Worm (Caenorhabditis elegans) whole organism, late embryonic: ENCODE results near the gene pmp-4.

Experiments used
- C38D4.7 ChIP-seq: fragments of 200-800 bp; sonication (Bioruptor generic); optimal IDR thresholded peaks from 2 replicates; lab custom pipeline; 2018; ENCODE audit warnings: mild to moderate bottlenecking, missing genetic modification characterization, moderate library complexity, missing compliant biosample characterization
- K09A11.1 ChIP-seq: sonication (generic microtip); optimal IDR thresholded peaks from 2 replicates; lab custom pipeline; 2017; ENCODE audit warnings: antibody characterized with exemption, mild to moderate bottlenecking, missing genetic modification characterization, missing compliant biosample characterization; ENCODE audit not compliant: insufficient read depth
- Y22D7AL.16 ChIP-seq: sonication (generic microtip); optimal IDR thresholded peaks from 2 replicates; lab custom pipeline; 2016; ENCODE audit warnings: missing genetic modification characterization, missing compliant biosample characterization
- ahr-1 ChIP-seq: sonication (generic microtip); optimal IDR thresholded peaks from 2 replicates; lab custom pipeline; 2016; ENCODE audit warnings: missing genetic modification characterization, missing compliant biosample characterization
- ama-1 ChIP-seq: fragments of 150-350 bp; optimal IDR thresholded peaks from 2 replicates; lab custom pipeline; 2014
- ceh-14 ChIP-seq: sonication (generic microtip); optimal IDR thresholded peaks from 2 replicates; lab custom pipeline; 2016; ENCODE audit warnings: missing genotype, missing genetic modification characterization, missing compliant biosample characterization
- ceh-18 ChIP-seq: sonication (generic microtip); optimal IDR thresholded peaks from 2 replicates; lab custom pipeline; 2016; ENCODE audit warnings: missing genetic modification characterization, missing compliant biosample characterization
- ceh-19 ChIP-seq: fragments of 200-800 bp; sonication (Bioruptor generic); optimal IDR thresholded peaks from 2 replicates; lab custom pipeline; 2018; ENCODE audit warnings: mild to moderate bottlenecking, missing genetic modification characterization, missing compliant biosample characterization
- ceh-2 ChIP-seq: sonication (generic microtip); optimal IDR thresholded peaks from 2 replicates; lab custom pipeline; 2016; ENCODE audit warnings: missing genotype, missing genetic modification characterization, missing compliant biosample characterization
- ceh-24 ChIP-seq: sonication (generic microtip); optimal IDR thresholded peaks from 2 replicates; lab custom pipeline; 2016; ENCODE audit warnings: mild to moderate bottlenecking, missing genetic modification characterization, missing compliant biosample characterization
- ceh-31 ChIP-seq: sonication (generic microtip); optimal IDR thresholded peaks from 2 replicates; lab custom pipeline; 2016; ENCODE audit warnings: missing genetic modification characterization, missing compliant biosample characterization
- ceh-45 ChIP-seq: fragments of 200-800 bp; sonication (Bioruptor generic); IDR thresholded peaks from 2 replicates; pipeline ENCODE4 v1.3.6; 2022; ENCODE audit warnings: missing genetic modification reagents, missing genetic modification characterization, missing compliant biosample characterization
- ceh-48 ChIP-seq: sonication (generic microtip); optimal IDR thresholded peaks from 2 replicates; lab custom pipeline; 2016; ENCODE audit warnings: missing genetic modification characterization, inconsistent platforms, missing compliant biosample characterization
- ceh-9 ChIP-seq: sonication (generic microtip); optimal IDR thresholded peaks from 2 replicates; lab custom pipeline; 2016; ENCODE audit warnings: mild to moderate bottlenecking, missing genetic modification characterization, inconsistent platforms, missing compliant biosample characterization
- che-1 ChIP-seq: sonication (generic microtip); optimal IDR thresholded peaks from 2 replicates; lab custom pipeline; 2016; ENCODE audit warnings: mild to moderate bottlenecking, missing genetic modification characterization, missing compliant biosample characterization
- dmd-4 ChIP-seq: sonication (generic microtip); optimal IDR thresholded peaks from 2 replicates; lab custom pipeline; 2016; ENCODE audit warnings: borderline replicate concordance, missing genetic modification characterization, missing compliant biosample characterization
- elt-2 ChIP-seq: sonication (generic microtip); optimal IDR thresholded peaks from 2 replicates; lab custom pipeline; 2016; ENCODE audit warnings: missing genetic modification reagents, missing genetic modification characterization, missing compliant biosample characterization
- elt-4 ChIP-seq: sonication (generic microtip); optimal IDR thresholded peaks from 2 replicates; lab custom pipeline; 2016; ENCODE audit warnings: missing genetic modification characterization, missing compliant biosample characterization
- ets-4 ChIP-seq: sonication (generic microtip); optimal IDR thresholded peaks from 2 replicates; lab custom pipeline; 2016; ENCODE audit warnings: missing genetic modification characterization, missing compliant biosample characterization
- eyg-1 ChIP-seq: sonication (generic microtip); optimal IDR thresholded peaks from 2 replicates; lab custom pipeline; 2016; ENCODE audit warnings: missing genotype, missing genetic modification characterization, missing compliant biosample characterization
- hlh-15 ChIP-seq: sonication (generic microtip); optimal IDR thresholded peaks from 2 replicates; lab custom pipeline; 2016; ENCODE audit warnings: missing genetic modification characterization, missing compliant biosample characterization
- hlh-6 ChIP-seq: sonication (generic microtip); optimal IDR thresholded peaks from 2 replicates; lab custom pipeline; 2016; ENCODE audit warnings: missing genotype, missing genetic modification characterization, missing compliant biosample characterization
- hlh-8 ChIP-seq: sonication (generic microtip); optimal IDR thresholded peaks from 2 replicates; lab custom pipeline; 2016; ENCODE audit warnings: missing genotype, missing genetic modification characterization, missing compliant biosample characterization
- lin-11 ChIP-seq: fragments of 200-800 bp; sonication (Bioruptor generic); optimal IDR thresholded peaks from 2 replicates; lab custom pipeline; 2018; ENCODE audit warnings: mild to moderate bottlenecking, missing genetic modification characterization, missing compliant biosample characterization
- nhr-11 ChIP-seq: fragments of 150-350 bp; optimal IDR thresholded peaks from 2 replicates; lab custom pipeline; 2014; ENCODE audit warnings: missing biosample characterization, missing genetic modification characterization
- nhr-232 ChIP-seq: sonication (generic microtip); optimal IDR thresholded peaks from 2 replicates; lab custom pipeline; 2016; ENCODE audit warnings: missing genetic modification characterization, missing compliant biosample characterization
- npax-4 ChIP-seq: sonication (generic microtip); optimal IDR thresholded peaks from 2 replicates; lab custom pipeline; 2016; ENCODE audit warnings: missing genetic modification characterization, missing compliant biosample characterization
- pat-9 ChIP-seq: fragments of 200-800 bp; sonication (Bioruptor generic); optimal IDR thresholded peaks from 2 replicates; lab custom pipeline; 2018; ENCODE audit warnings: mild to moderate bottlenecking, missing genetic modification characterization, moderate library complexity, missing compliant biosample characterization
- pax-1 ChIP-seq: fragments of 150-350 bp; optimal IDR thresholded peaks from 2 replicates; lab custom pipeline; 2014; ENCODE audit warnings: missing biosample characterization, missing genetic modification characterization
- pqm-1 ChIP-seq: sonication (generic microtip); optimal IDR thresholded peaks from 2 replicates; lab custom pipeline; 2016; ENCODE audit warnings: missing genetic modification characterization, missing compliant biosample characterization
- ref-2 ChIP-seq: sonication (generic microtip); optimal IDR thresholded peaks from 2 replicates; lab custom pipeline; 2016; ENCODE audit warnings: missing genetic modification characterization, missing compliant biosample characterization
- sox-2 ChIP-seq: fragments of 200-800 bp; sonication (Bioruptor generic); IDR thresholded peaks from 2 replicates; pipeline ENCODE4 v1.3.6; 2022; ENCODE audit warnings: missing genetic modification reagents, missing genetic modification characterization, missing compliant biosample characterization
- sox-4 ChIP-seq: sonication (generic microtip); optimal IDR thresholded peaks from 2 replicates; lab custom pipeline; 2017; ENCODE audit warnings: mild to moderate bottlenecking, missing genetic modification characterization, inconsistent platforms, missing compliant biosample characterization
- syd-9 ChIP-seq: sonication (generic microtip); optimal IDR thresholded peaks from 2 replicates; lab custom pipeline; 2016; ENCODE audit warnings: mild to moderate bottlenecking, missing genetic modification characterization, moderate library complexity, missing compliant biosample characterization
- tbx-2 ChIP-seq: sonication (generic microtip); optimal IDR thresholded peaks from 2 replicates; lab custom pipeline; 2016; ENCODE audit warnings: missing genetic modification characterization, missing compliant biosample characterization
- tbx-7 ChIP-seq: sonication (generic microtip); optimal IDR thresholded peaks from 2 replicates; lab custom pipeline; 2016; ENCODE audit warnings: missing genotype, missing genetic modification characterization, missing compliant biosample characterization
- unc-3 ChIP-seq, 2 experiments: fragments of 200-800 bp in 1 of 2; sonication (Bioruptor generic) in 1 of 2; sonication (generic microtip) in 1 of 2; conservative IDR thresholded peaks in 1 of 2; optimal IDR thresholded peaks in 1 of 2; 2 replicates each; pipeline versions ENCODE4 v1.3.6 to Lab custom; 2016 to 2022; ENCODE audit warnings: missing compliant biosample characterization in 2 of 2, missing genetic modification characterization in 2 of 2, missing genetic modification reagents in 1 of 2
- unc-55 ChIP-seq: sonication (generic microtip); optimal IDR thresholded peaks from 2 replicates; lab custom pipeline; 2017; ENCODE audit warnings: missing biosample characterization, missing genetic modification reagents, missing genetic modification characterization
- unc-86 ChIP-seq: sonication (generic microtip); optimal IDR thresholded peaks from 2 replicates; lab custom pipeline; 2016; ENCODE audit warnings: missing genetic modification characterization, missing compliant biosample characterization
- zip-5 ChIP-seq: sonication (generic microtip); optimal IDR thresholded peaks from 2 replicates; lab custom pipeline; 2016; ENCODE audit warnings: missing genetic modification characterization, missing compliant biosample characterization
- ztf-16 ChIP-seq: sonication (generic microtip); optimal IDR thresholded peaks from 2 replicates; lab custom pipeline; 2017; ENCODE audit warnings: missing genetic modification characterization, missing compliant biosample characterization

The pmp-4 gene

ce11 chrIV:17405530-17405929, at the start of gene pmp-4:
Gene pmp-4, minus strand, starts transcription at chrIV:17405630.
- TF ChIP-seq npax-4 (tag; lab: Kevin White, UChicago) (no peak), hlh-15 (no peak), ref-2 (no peak), ceh-18 (tag; lab: Kevin White, UChicago) (no peak), ceh-24 (tag; lab: Kevin White, UChicago) (no peak), ceh-31 (tag; lab: Kevin White, UChicago) (no peak), unc-55 (GFP tag; lab: Kevin White, UChicago) (no peak), ets-4 (tag; lab: Kevin White, UChicago) (no peak), pqm-1 (tag; lab: Kevin White, UChicago) (no peak), eyg-1 (tag; lab: Kevin White, UChicago) (no peak), syd-9 (tag; lab: Kevin White, UChicago) (no peak), ceh-2 (tag; lab: Kevin White, UChicago) (no peak), ceh-14 (tag; lab: Kevin White, UChicago) (no peak)

- TF ChIP-seq ceh-31 (tag; lab: Kevin White, UChicago): no peak
- no peak for TF ChIP-seq C38D4.7 (GFP tag; lab: Kevin White, UChicago)
- TF ChIP-seq ceh-19 (GFP tag; lab: Kevin White, UChicago): no peak
- no peak for TF ChIP-seq elt-4 (tag; lab: Kevin White, UChicago)
- TF ChIP-seq pax-1: no peak
- TF ChIP-seq ahr-1: no peak
- TF ChIP-seq zip-5 (tag; lab: Kevin White, UChicago): no peak
- no peak for TF ChIP-seq nhr-11
Observed at ce11 chrIV:17453996-17454395, 48.6 kb upstream of the pmp-4 start.

- TF ChIP-seq elt-4 (tag; lab: Kevin White, UChicago) (no peak), hlh-8 (tag; lab: Kevin White, UChicago) (no peak), ceh-9 (tag; lab: Kevin White, UChicago) (no peak), elt-2 (tag; lab: Kevin White, UChicago) (no peak), lin-11 (tag; lab: Kevin White, UChicago) (no peak), dmd-4 (tag; lab: Kevin White, UChicago) (no peak), unc-3 (GFP tag; conservative IDR thresholded peaks at IDR 0.05; lab: Robert Waterston, UW) (no peak), unc-3 (tag; optimal IDR thresholded peaks at IDR 0.05; lab: Kevin White, UChicago) (no peak), ceh-45 (GFP tag; lab: Robert Waterston, UW) (no peak), pax-1 (no peak)
Observed at ce11 chrIV:17453200-17453599, 47.8 kb upstream of the pmp-4 start.

ce11 chrIV:17450443-17450842, 45.0 kb upstream of the pmp-4 start, which contains the start of gene F11E6.8:
Gene F11E6.8, minus strand, starts transcription at chrIV:17450543.
- TF ChIP-seq C38D4.7 (GFP tag; lab: Kevin White, UChicago) (no peak), unc-55 (GFP tag; lab: Kevin White, UChicago) (no peak), ceh-9 (tag; lab: Kevin White, UChicago) (no peak), unc-86 (tag; lab: Kevin White, UChicago) (no peak), ama-1 (no peak), pqm-1 (tag; lab: Kevin White, UChicago) (no peak), syd-9 (tag; lab: Kevin White, UChicago) (no peak), che-1 (tag; lab: Kevin White, UChicago) (no peak)

ce11 chrIV:17448319-17448718, 42.9 kb upstream of the pmp-4 start:
- no peak for TF ChIP-seq dmd-4 (tag; lab: Kevin White, UChicago)
- no peak for TF ChIP-seq K09A11.1
- no peak for TF ChIP-seq hlh-6 (tag; lab: Kevin White, UChicago)
- TF ChIP-seq ceh-2 (tag; lab: Kevin White, UChicago): no peak
- no peak for TF ChIP-seq ztf-16 (tag; lab: Kevin White, UChicago)
- no peak for TF ChIP-seq ceh-14 (tag; lab: Kevin White, UChicago)
- TF ChIP-seq nhr-11: no peak
- TF ChIP-seq pat-9 (tag; lab: Kevin White, UChicago): no peak
- TF ChIP-seq ceh-48 (tag; lab: Kevin White, UChicago): no peak
- TF ChIP-seq unc-3 (GFP tag; conservative IDR thresholded peaks at IDR 0.05; lab: Robert Waterston, UW): no peak
- no peak for TF ChIP-seq unc-3 (tag; optimal IDR thresholded peaks at IDR 0.05; lab: Kevin White, UChicago)
- no peak for TF ChIP-seq sox-2 (GFP tag; lab: Robert Waterston, UW)
- no peak for TF ChIP-seq tbx-7
- no peak for TF ChIP-seq tbx-2 (tag; lab: Kevin White, UChicago)
- TF ChIP-seq elt-4 (tag; lab: Kevin White, UChicago): no peak
- no peak for TF ChIP-seq hlh-15
- TF ChIP-seq ceh-45 (GFP tag; lab: Robert Waterston, UW): no peak
- TF ChIP-seq sox-4: no peak
- TF ChIP-seq Y22D7AL.16: no peak
- no peak for TF ChIP-seq nhr-232 (tag; lab: Kevin White, UChicago)
- TF ChIP-seq unc-86 (tag; lab: Kevin White, UChicago): no peak
- TF ChIP-seq, all 69 proteins: peak for 0
